Worm (Caenorhabditis elegans): Measurements from ENCODE around the gene Y38H6C.18.

The Y38H6C.18 gene

ce11 chrV:20547048-20547447 is at the start of gene Y38H6C.18:
Y38H6C.18 (minus strand) TSS chrV:20547148.
- TF ChIP-seq fos-1 (tag; optimal IDR thresholded peaks at IDR 0.05): no peak
- TF ChIP-seq nhr-21 (tag; optimal IDR thresholded peaks at IDR 0.05): no peak
- TF ChIP-seq zag-1 (tag; optimal IDR thresholded peaks at IDR 0.05): no peak
- no peak for TF ChIP-seq blmp-1 (tag; optimal IDR thresholded peaks at IDR 0.05; ENCODE audit: insufficient read depth)
- no peak for TF ChIP-seq sma-3 (GFP tag; optimal IDR thresholded peaks at IDR 0.05)
- TF ChIP-seq F13H6.1 (tag; optimal IDR thresholded peaks at IDR 0.05): no peak
- TF ChIP-seq mab-5 (tag; optimal IDR thresholded peaks at IDR 0.05): no peak
- TF ChIP-seq egl-27 (tag; optimal IDR thresholded peaks at IDR 0.05): no peak
- TF ChIP-seq ZK546.5 (tag; optimal IDR thresholded peaks at IDR 0.05): no peak
- TF ChIP-seq elt-3 (tag; optimal IDR thresholded peaks at IDR 0.05): no peak
- no peak for TF ChIP-seq elt-1 (tag; optimal IDR thresholded peaks at IDR 0.05)
- TF ChIP-seq nhr-77 (tag; optimal IDR thresholded peaks at IDR 0.05): no peak
- TF ChIP-seq Y55F3AM.14 (GFP tag; optimal IDR thresholded peaks at IDR 0.05): no peak
- no peak for TF ChIP-seq nhr-25 (tag; optimal IDR thresholded peaks at IDR 0.05)

ce11 chrV:20595653-20596052 is 48.7 kb upstream of the Y38H6C.18 start, which contains the start of gene F26F2.11:
F26F2.11 (minus strand) TSS chrV:20595753.
- no peak for TF ChIP-seq lsy-2 (tag; optimal IDR thresholded peaks at IDR 0.05)
- no peak for TF ChIP-seq mab-5 (tag; optimal IDR thresholded peaks at IDR 0.05)
- no peak for TF ChIP-seq sem-4 (tag; optimal IDR thresholded peaks at IDR 0.05)
- no peak for TF ChIP-seq ztf-11 (tag; optimal IDR thresholded peaks at IDR 0.05)
- no peak for TF ChIP-seq aly-2 (tag; optimal IDR thresholded peaks at IDR 0.05)
- TF ChIP-seq nhr-10 (tag; optimal IDR thresholded peaks at IDR 0.05): no peak
- TF ChIP-seq egl-27 (tag; optimal IDR thresholded peaks at IDR 0.05): no peak
- no peak for TF ChIP-seq nhr-77 (tag; optimal IDR thresholded peaks at IDR 0.05)
- TF ChIP-seq elt-1 (tag; optimal IDR thresholded peaks at IDR 0.05): no peak
- no peak for TF ChIP-seq nhr-21 (tag; optimal IDR thresholded peaks at IDR 0.05)
- TF ChIP-seq Y55F3AM.14 (GFP tag; optimal IDR thresholded peaks at IDR 0.05): no peak
- no peak for TF ChIP-seq nhr-12 (tag; optimal IDR thresholded peaks at IDR 0.05)
- TF ChIP-seq nhr-23 (tag; optimal IDR thresholded peaks at IDR 0.05): no peak
- TF ChIP-seq zag-1 (tag; optimal IDR thresholded peaks at IDR 0.05): no peak
- no peak for TF ChIP-seq nhr-6 (tag; optimal IDR thresholded peaks at IDR 0.05)
- TF ChIP-seq blmp-1 (tag; optimal IDR thresholded peaks at IDR 0.05; ENCODE audit: insufficient read depth): no peak

ce11 chrV:20594746-20595145 is 47.8 kb upstream of the Y38H6C.18 start, which contains the start of gene F26F2.10:
F26F2.10 (minus strand) TSS chrV:20594846.
- no peak for TF ChIP-seq nhr-237 (tag; optimal IDR thresholded peaks at IDR 0.05)
- no peak for TF ChIP-seq R02D3.7 (tag; optimal IDR thresholded peaks at IDR 0.05)
- no peak for TF ChIP-seq ceh-16 (tag; optimal IDR thresholded peaks at IDR 0.05)
- no peak for TF ChIP-seq unc-55 (GFP tag; optimal IDR thresholded peaks at IDR 0.05)
- no peak for TF ChIP-seq crh-2 (tag; optimal IDR thresholded peaks at IDR 0.05)
- no peak for TF ChIP-seq sma-9 (GFP tag; optimal IDR thresholded peaks at IDR 0.05)
- no peak for TF ChIP-seq sma-9 (tag; optimal IDR thresholded peaks at IDR 0.05)
- TF ChIP-seq lin-13 (GFP tag; optimal IDR thresholded peaks at IDR 0.05): no peak
- no peak for TF ChIP-seq mab-5 (tag; optimal IDR thresholded peaks at IDR 0.05)
- TF ChIP-seq unc-62 (GFP tag; optimal IDR thresholded peaks at IDR 0.05): no peak
- no peak for TF ChIP-seq mdl-1 (tag; optimal IDR thresholded peaks at IDR 0.05)
- TF ChIP-seq sma-3 (GFP tag; optimal IDR thresholded peaks at IDR 0.05): no peak
- TF ChIP-seq lin-39 (tag; optimal IDR thresholded peaks at IDR 0.05): no peak
- TF ChIP-seq nhr-77 (tag; optimal IDR thresholded peaks at IDR 0.05): no peak
- no peak for TF ChIP-seq nhr-23 (tag; optimal IDR thresholded peaks at IDR 0.05)

- TF ChIP-seq mdl-1 (tag; optimal IDR thresholded peaks at IDR 0.05) (peak; percentile 30 to 45), mbf-1 (tag; optimal IDR thresholded peaks at IDR 0.05) (no peak), crh-2 (tag; optimal IDR thresholded peaks at IDR 0.05) (peak; percentile 88), skn-1 (tag; optimal IDR thresholded peaks at IDR 0.05) (no peak), nhr-237 (tag; optimal IDR thresholded peaks at IDR 0.05) (no peak), nhr-11 (tag; optimal IDR thresholded peaks at IDR 0.05) (no peak), lsy-2 (tag; optimal IDR thresholded peaks at IDR 0.05) (peak; percentile 82 to 93), R02D3.7 (tag; optimal IDR thresholded peaks at IDR 0.05) (peak; percentile 21), ceh-16 (tag; optimal IDR thresholded peaks at IDR 0.05) (no peak), nhr-10 (tag; optimal IDR thresholded peaks at IDR 0.05) (no peak), nhr-6 (tag; optimal IDR thresholded peaks at IDR 0.05) (no peak), nhr-23 (tag; optimal IDR thresholded peaks at IDR 0.05) (no peak), lin-13 (GFP tag; optimal IDR thresholded peaks at IDR 0.05) (peak; percentile 85), ama-1 (optimal IDR thresholded peaks at IDR 0.05) (no peak), sem-4 (tag; optimal IDR thresholded peaks at IDR 0.05) (peak; percentile 71), aly-2 (tag; optimal IDR thresholded peaks at IDR 0.05) (no peak), nhr-77 (tag; optimal IDR thresholded peaks at IDR 0.05) (no peak), C34F6.9 (tag; optimal IDR thresholded peaks at IDR 0.05) (peak; percentile 94), fos-1 (tag; optimal IDR thresholded peaks at IDR 0.05) (peak; percentile 45), nhr-12 (tag; optimal IDR thresholded peaks at IDR 0.05) (no peak), elt-3 (tag; optimal IDR thresholded peaks at IDR 0.05) (no peak), unc-62 (GFP tag; optimal IDR thresholded peaks at IDR 0.05) (no peak), unc-39 (tag; optimal IDR thresholded peaks at IDR 0.05) (no peak), lin-39 (tag; optimal IDR thresholded peaks at IDR 0.05) (no peak), nhr-21 (tag; optimal IDR thresholded peaks at IDR 0.05) (peak; percentile 58), snpc-4 (tag; optimal IDR thresholded peaks at IDR 0.05) (peak; percentile 43), F13H6.1 (tag; optimal IDR thresholded peaks at IDR 0.05) (peak; percentile 68), sma-9 (GFP tag; optimal IDR thresholded peaks at IDR 0.05) (no peak), sma-9 (tag; optimal IDR thresholded peaks at IDR 0.05) (no peak), Y55F3AM.14 (GFP tag; optimal IDR thresholded peaks at IDR 0.05) (no peak), blmp-1 (tag; optimal IDR thresholded peaks at IDR 0.05; ENCODE audit: insufficient read depth) (no peak), peb-1 (tag; optimal IDR thresholded peaks at IDR 0.05) (no peak), nhr-129 (tag; optimal IDR thresholded peaks at IDR 0.05) (no peak), dmd-4 (tag; optimal IDR thresholded peaks at IDR 0.05) (peak; percentile 29), unc-55 (GFP tag; optimal IDR thresholded peaks at IDR 0.05) (peak; percentile 75)
Measured at ce11 chrV:20580511-20581040, 33.6 kb upstream of the Y38H6C.18 start, which contains the start of gene F26F2.7. F26F2.7 (plus strand) TSS chrV:20580990.
